Fruit fly (Drosophila melanogaster) whole organism, pupa: ENCODE measurements around the gene RpL10Ab.

Experiments
- CG10348 ChIP-seq: fragments of 200-800 bp; sonication (Bioruptor generic); IDR thresholded peaks from 2 replicates; pipeline ENCODE4 v1.3.6; 2022; ENCODE audit warnings: missing biosample characterization, missing genetic modification characterization
- CG12605 ChIP-seq: fragments of 200-800 bp; sonication (Bioruptor generic); IDR thresholded peaks from 2 replicates; pipeline ENCODE4 v1.3.6; 2022; ENCODE audit warnings: missing biosample characterization, missing genetic modification characterization
- CG15710 ChIP-seq: fragments of 200-800 bp; sonication (Bioruptor generic); optimal IDR thresholded peaks from 2 replicates; lab custom pipeline; 2018; ENCODE audit warnings: missing biosample characterization, mild to moderate bottlenecking, missing genetic modification characterization, moderate library complexity
- CG17806 ChIP-seq: fragments of 200-800 bp; sonication (Bioruptor generic); optimal IDR thresholded peaks from 2 replicates; lab custom pipeline; 2018; ENCODE audit warnings: missing biosample characterization, mild to moderate bottlenecking, missing genetic modification characterization, moderate library complexity
- Ets98B ChIP-seq: fragments of 200-800 bp; sonication (Bioruptor generic); IDR thresholded peaks from 2 replicates; pipeline ENCODE4 v1.3.6; 2022; ENCODE audit warnings: missing biosample characterization, missing genetic modification characterization

dm6 chr3L:11774401-11774800, 48.2 kb upstream of the RpL10Ab start, which contains the start of gene Tim13:
- TF ChIP-seq CG12605 (GFP tag; lab: Robert Waterston, UW) (no peak), CG17806 (tag; lab: Kevin White, UChicago) (no peak), Ets98B (GFP tag; lab: Robert Waterston, UW) (no peak), CG10348 (no peak), CG15710 (no peak)
